Fruit fly (Drosophila melanogaster) whole organism, embryonic: ENCODE measurements around the gene Enoph.

Experiments
- Atf-2 ChIP-seq: fragments of 200-800 bp; sonication (Bioruptor generic); optimal IDR thresholded peaks from 2 replicates; lab custom pipeline; 2016; ENCODE audit warnings: missing biosample characterization, missing genetic modification characterization
- BEAF-32 ChIP-seq: fragments of 200-800 bp; sonication (Bioruptor generic); optimal IDR thresholded peaks from 3 replicates; lab custom pipeline; 2017; ENCODE audit warnings: missing biosample characterization, missing genetic modification characterization, mild to moderate bottlenecking, moderate library complexity, missing genetic modification reagents
- CG10462 ChIP-seq: fragments of 200-800 bp; sonication (Bioruptor generic); optimal IDR thresholded peaks from 2 replicates; lab custom pipeline; 2016; ENCODE audit warnings: missing biosample characterization, missing genetic modification characterization
- CG10959 ChIP-seq: fragments of 200-800 bp; sonication (Bioruptor generic); IDR thresholded peaks from 2 replicates; pipeline ENCODE4 v1.3.6; 2022; ENCODE audit warnings: missing biosample characterization, missing genetic modification characterization
- CG13123 ChIP-seq: fragments of 200-800 bp; sonication (Bioruptor generic); optimal IDR thresholded peaks from 2 replicates; lab custom pipeline; 2016; ENCODE audit warnings: missing biosample characterization, missing genetic modification characterization
- CG13424 ChIP-seq: fragments of 200-800 bp; sonication (Bioruptor generic); optimal IDR thresholded peaks from 2 replicates; lab custom pipeline; 2019; ENCODE audit warnings: missing biosample characterization, mild to moderate bottlenecking, missing genetic modification characterization, moderate library complexity
- CG15514 ChIP-seq: fragments of 200-800 bp; sonication (Bioruptor generic); optimal IDR thresholded peaks from 3 replicates; lab custom pipeline; 2017; ENCODE audit warnings: missing biosample characterization, missing genetic modification characterization, mild to moderate bottlenecking, moderate library complexity, missing genetic modification reagents
- CG1792 ChIP-seq: fragments of 200-800 bp; sonication (Bioruptor generic); optimal IDR thresholded peaks from 2 replicates; lab custom pipeline; 2016; ENCODE audit warnings: missing biosample characterization, missing genetic modification characterization
- CG18262 ChIP-seq: fragments of 200-800 bp; optimal IDR thresholded peaks from 3 replicates; lab custom pipeline; 2019; ENCODE audit warnings: missing biosample characterization, mild to moderate bottlenecking, missing genetic modification characterization, moderate library complexity
- CG18599 ChIP-seq: fragments of 200-800 bp; sonication (Bioruptor generic); optimal IDR thresholded peaks from 3 replicates; lab custom pipeline; 2017; ENCODE audit warnings: missing biosample characterization, missing genetic modification characterization, mild to moderate bottlenecking, moderate library complexity, missing genetic modification reagents
- CG2116 ChIP-seq: fragments of 200-800 bp; sonication (Bioruptor generic); optimal IDR thresholded peaks from 3 replicates; lab custom pipeline; 2018; ENCODE audit warnings: missing biosample characterization, mild to moderate bottlenecking, missing genetic modification characterization
- CG2129 ChIP-seq: fragments of 200-800 bp; sonication (Bioruptor generic); IDR thresholded peaks from 2 replicates; pipeline ENCODE4 v1.3.6; 2022; ENCODE audit warnings: missing biosample characterization, missing genetic modification characterization; ENCODE audit not compliant: partially characterized antibody
- CG30431 ChIP-seq: fragments of 200-800 bp; sonication (Bioruptor generic); optimal IDR thresholded peaks from 2 replicates; lab custom pipeline; 2017; ENCODE audit warnings: missing biosample characterization, missing genetic modification characterization
- CG34422 ChIP-seq: fragments of 200-800 bp; sonication (Bioruptor generic); IDR thresholded peaks from 3 replicates; pipeline ENCODE4 v1.3.6; 2022; ENCODE audit warnings: missing biosample characterization, missing genetic modification characterization
- CG3726 ChIP-seq: fragments of 200-800 bp; sonication (Bioruptor generic); IDR thresholded peaks from 3 replicates; pipeline ENCODE4, ENCODE4 v1.3.6; 2022; ENCODE audit warnings: missing biosample characterization, missing genetic modification characterization
- CG3995 ChIP-seq: fragments of 200-800 bp; sonication (Bioruptor generic); optimal IDR thresholded peaks from 3 replicates; lab custom pipeline; 2016; ENCODE audit warnings: missing biosample characterization, missing genetic modification characterization
- CG4617 ChIP-seq: fragments of 200-800 bp; sonication (Bioruptor generic); optimal IDR thresholded peaks from 3 replicates; lab custom pipeline; 2016; ENCODE audit warnings: missing biosample characterization, missing genetic modification characterization, borderline replicate concordance
- CG9437 ChIP-seq: fragments of 200-800 bp; sonication (Bioruptor generic); optimal IDR thresholded peaks from 2 replicates; lab custom pipeline; 2018; ENCODE audit warnings: missing biosample characterization, mild to moderate bottlenecking, missing genetic modification characterization
- CG9932 ChIP-seq: fragments of 200-800 bp; sonication (Bioruptor generic); IDR thresholded peaks from 2 replicates; pipeline ENCODE4 v1.3.6; 2022; ENCODE audit warnings: missing biosample characterization, missing genetic modification characterization
- Dll ChIP-seq: fragments of 200-800 bp; sonication (Bioruptor generic); IDR thresholded peaks from 4 replicates; pipeline ENCODE4 v1.3.6; 2022; ENCODE audit warnings: missing biosample characterization, missing genetic modification characterization; ENCODE audit not compliant: partially characterized antibody
- Dp ChIP-seq: fragments of 200-800 bp; sonication (Bioruptor generic); optimal IDR thresholded peaks from 2 replicates; lab custom pipeline; 2018; ENCODE audit warnings: missing biosample characterization, mild to moderate bottlenecking, missing genetic modification characterization, moderate library complexity
- E2f2 ChIP-seq: fragments of 200-800 bp; sonication (Bioruptor generic); IDR thresholded peaks from 2 replicates; pipeline ENCODE4 v1.3.6; 2022; ENCODE audit warnings: missing biosample characterization, missing genetic modification characterization
- ERR ChIP-seq: fragments of 200-800 bp; sonication (Bioruptor generic); optimal IDR thresholded peaks from 2 replicates; lab custom pipeline; 2016; ENCODE audit warnings: missing biosample characterization, missing genetic modification characterization
- Ets97D ChIP-seq: fragments of 200-800 bp; sonication (Bioruptor generic); optimal IDR thresholded peaks from 3 replicates; lab custom pipeline; 2016; ENCODE audit warnings: missing biosample characterization, missing genetic modification characterization
- H15 ChIP-seq: fragments of 200-800 bp; sonication (Bioruptor generic); IDR thresholded peaks from 3 replicates; pipeline ENCODE4 v1.3.6; 2022; ENCODE audit warnings: missing biosample characterization, missing genetic modification characterization
- HLH3B ChIP-seq: fragments of 200-800 bp; sonication (Bioruptor generic); IDR thresholded peaks from 2 replicates; pipeline ENCODE4 v1.3.6; 2022; ENCODE audit warnings: missing biosample characterization, missing genetic modification characterization
- HLH4C ChIP-seq: fragments of 200-800 bp; sonication (Bioruptor generic); IDR thresholded peaks from 3 replicates; pipeline ENCODE4 v1.3.6; 2022; ENCODE audit warnings: missing biosample characterization, missing genetic modification characterization; ENCODE audit not compliant: partially characterized antibody
- HLHmδ ChIP-seq: fragments of 200-800 bp; sonication (Bioruptor generic); optimal IDR thresholded peaks from 2 replicates; lab custom pipeline; 2018; ENCODE audit warnings: missing biosample characterization, mild to moderate bottlenecking, missing genetic modification characterization, moderate library complexity
- Hr78 ChIP-seq, 2 experiments: fragments of 200-800 bp in 1 of 2; fragments of >200 bp in 1 of 2; sonication (Bioruptor generic) in 1 of 2; optimal IDR thresholded peaks; 2 replicates each; lab custom pipeline; 2017 to 2019; ENCODE audit warnings: missing biosample characterization in 2 of 2, missing genetic modification characterization in 2 of 2, mild to moderate bottlenecking in 1 of 2, moderate library complexity in 1 of 2
- Med ChIP-seq: fragments of 200-800 bp; sonication (Bioruptor generic); peaks from one replicate; lab custom pipeline; 2016; ENCODE audit warnings: missing biosample characterization, missing genetic modification characterization, mild to moderate bottlenecking, inconsistent platforms, moderate library complexity
- Mes4 ChIP-seq: fragments of 200-800 bp; sonication (Bioruptor generic); optimal IDR thresholded peaks from 2 replicates; lab custom pipeline; 2016; ENCODE audit warnings: missing biosample characterization, missing genetic modification characterization
- NC2β ChIP-seq: fragments of 200-800 bp; sonication (Bioruptor generic); optimal IDR thresholded peaks from 2 replicates; lab custom pipeline; 2016; ENCODE audit warnings: missing biosample characterization, missing genetic modification characterization
- Pdp1 ChIP-seq, 2 experiments: fragments of 200-800 bp; sonication (Bioruptor generic); optimal IDR thresholded peaks; 3 replicates each; lab custom pipeline; 2016; ENCODE audit warnings: missing biosample characterization in 2 of 2, missing genetic modification characterization in 2 of 2, mild to moderate bottlenecking in 1 of 2, moderate library complexity in 1 of 2
- Scr ChIP-seq: fragments of 200-800 bp; sonication (Bioruptor generic); IDR thresholded peaks from 2 replicates; pipeline ENCODE4 v1.3.6; 2022; ENCODE audit warnings: missing biosample characterization, missing genetic modification characterization; ENCODE audit not compliant: partially characterized antibody
- Tbp ChIP-seq: fragments of >200 bp; optimal IDR thresholded peaks from 2 replicates; lab custom pipeline; 2018; ENCODE audit warnings: missing biosample characterization, missing genetic modification characterization
- ash1 ChIP-seq: fragments of 200-800 bp; sonication (Bioruptor generic); optimal IDR thresholded peaks from 2 replicates; lab custom pipeline; 2018; ENCODE audit warnings: missing biosample characterization, mild to moderate bottlenecking, missing genetic modification characterization
- chinmo ChIP-seq: fragments of 200-800 bp; sonication (Bioruptor generic); IDR thresholded peaks from 4 replicates; pipeline ENCODE4 v1.3.6; 2022; ENCODE audit warnings: missing biosample characterization, missing genetic modification characterization; ENCODE audit not compliant: partially characterized antibody
- chm ChIP-seq: fragments of 200-800 bp; sonication (Bioruptor generic); IDR thresholded peaks from 2 replicates; pipeline ENCODE4 v1.3.6; 2022; ENCODE audit warnings: missing biosample characterization, missing genetic modification characterization
- ci ChIP-seq: fragments of 200-800 bp; sonication (Bioruptor generic); IDR thresholded peaks from 3 replicates; pipeline ENCODE4 v1.3.6; 2022; ENCODE audit warnings: missing biosample characterization, missing genetic modification characterization
- emc ChIP-seq: fragments of 200-800 bp; sonication (Bioruptor generic); optimal IDR thresholded peaks from 2 replicates; lab custom pipeline; 2016; ENCODE audit warnings: missing biosample characterization, missing genetic modification characterization
- fd64A ChIP-seq: fragments of 200-800 bp; sonication (Bioruptor generic); optimal IDR thresholded peaks from 3 replicates; lab custom pipeline; 2018; ENCODE audit warnings: missing biosample characterization, mild to moderate bottlenecking, missing genetic modification characterization
- hbn ChIP-seq: fragments of 200-800 bp; sonication (Bioruptor generic); IDR thresholded peaks from 2 replicates; pipeline ENCODE4 v1.3.6; 2022; ENCODE audit warnings: missing biosample characterization, missing genetic modification characterization; ENCODE audit not compliant: partially characterized antibody
- jigr1 ChIP-seq: fragments of 200-800 bp; sonication (Bioruptor generic); IDR thresholded peaks from 3 replicates; pipeline ENCODE4 v1.3.6; 2022; ENCODE audit warnings: missing biosample characterization, missing genetic modification characterization
- kni ChIP-seq: fragments of 200-800 bp; sonication (Bioruptor generic); optimal IDR thresholded peaks from 3 replicates; lab custom pipeline; 2017; ENCODE audit warnings: mild to moderate bottlenecking, missing biosample characterization, missing genetic modification reagents, missing genetic modification characterization
- nau ChIP-seq: fragments of 200-800 bp; sonication (Bioruptor generic); optimal IDR thresholded peaks from 3 replicates; lab custom pipeline; 2017; ENCODE audit warnings: missing biosample characterization, mild to moderate bottlenecking, missing genetic modification characterization, missing genetic modification reagents
- oc ChIP-seq: fragments of 200-800 bp; sonication (Bioruptor generic); optimal IDR thresholded peaks from 2 replicates; lab custom pipeline; 2018; ENCODE audit warnings: missing biosample characterization, mild to moderate bottlenecking, missing genetic modification characterization, moderate library complexity
- odd ChIP-seq: fragments of 200-800 bp; sonication (Bioruptor generic); optimal IDR thresholded peaks from 2 replicates; lab custom pipeline; 2017; ENCODE audit warnings: missing biosample characterization, mild to moderate bottlenecking, missing genetic modification characterization
- so ChIP-seq: fragments of 200-800 bp; sonication (Bioruptor generic); IDR thresholded peaks from 3 replicates; pipeline ENCODE4 v1.3.6; 2022; ENCODE audit warnings: missing biosample characterization, missing genetic modification characterization
- trem ChIP-seq: fragments of 200-800 bp; optimal IDR thresholded peaks from 3 replicates; lab custom pipeline; 2019; ENCODE audit warnings: missing biosample characterization, mild to moderate bottlenecking, missing genetic modification characterization, moderate library complexity
- unc-4 ChIP-seq: fragments of 200-800 bp; sonication (Bioruptor generic); IDR thresholded peaks from 2 replicates; pipeline ENCODE4 v1.3.6; 2022; ENCODE audit warnings: missing biosample characterization, missing genetic modification characterization; ENCODE audit not compliant: partially characterized antibody

Enoph gene

dm6 chr3R:5219466-5219865 lies 37.0 kb downstream of the Enoph start, which contains the start of the genes Prosbeta2R2 and CG1116 (continued):
- peak; percentile 97 for TF ChIP-seq E2f2 (GFP tag; lab: Robert Waterston, UW)
- TF ChIP-seq Scr (GFP tag; lab: Robert Waterston, UW): peak; percentile 48
- TF ChIP-seq HLH3B: no peak
- 0 out of 3 replicates have a peak, but pooled peaks have one; percentile 34 for TF ChIP-seq HLH4C (GFP tag; lab: Robert Waterston, UW)
- TF ChIP-seq odd: no peak
- TF ChIP-seq Ets97D (GFP tag; lab: Kevin White, UChicago): no peak
- TF ChIP-seq hbn (GFP tag; lab: Robert Waterston, UW): peak; percentile 30; the same call in 1 of the 2 replicates
- no peak for TF ChIP-seq CG13424 (tag; lab: Kevin White, UChicago)
- TF ChIP-seq H15 (GFP tag; lab: Robert Waterston, UW): no peak
- peak; percentile 57 for TF ChIP-seq unc-4 (GFP tag; lab: Robert Waterston, UW)
- no peak for TF ChIP-seq CG3726 (GFP tag; lab: Robert Waterston, UW)
- TF ChIP-seq ERR (GFP tag; lab: Kevin White, UChicago): no peak
- TF ChIP-seq CG4617 (GFP tag; lab: Kevin White, UChicago): peak; percentile 62
- TF ChIP-seq Tbp (GFP tag; lab: Kevin White, UChicago): no peak
- TF ChIP-seq Pdp1 (GFP tag; optimal IDR thresholded peaks at IDR 0.05; lab: Kevin White, UChicago): no peak
- TF ChIP-seq Hr78 (GFP tag; optimal IDR thresholded peaks at IDR 0.05; lab: Kevin White, UChicago): no peak
- TF ChIP-seq trem (tag; lab: Kevin White, UChicago): peak; percentile 11
- TF ChIP-seq CG2129 (GFP tag; lab: Robert Waterston, UW): peak; percentile 18; the same call in 1 of the 2 replicates
- peak; percentile 53; the same call in 3 of the 4 replicates for TF ChIP-seq Dll
- TF ChIP-seq CG10959 (GFP tag; lab: Robert Waterston, UW): no peak
- no peak for TF ChIP-seq CG34422 (GFP tag; lab: Robert Waterston, UW)
- TF ChIP-seq Dp (GFP tag; lab: Kevin White, UChicago): peak; percentile 95
- peak; percentile 80 for TF ChIP-seq Med (GFP tag; lab: Kevin White, UChicago)
- TF ChIP-seq chm (GFP tag; lab: Robert Waterston, UW): no peak
- no peak for TF ChIP-seq ash1 (GFP tag; lab: Kevin White, UChicago)
- no peak for TF ChIP-seq CG2116 (GFP tag; lab: Kevin White, UChicago)
- no peak for TF ChIP-seq so (GFP tag; lab: Robert Waterston, UW)
- no peak for TF ChIP-seq CG9932 (GFP tag; lab: Robert Waterston, UW)
- TF ChIP-seq CG9437 (GFP tag; lab: Kevin White, UChicago): no peak
- no peak for TF ChIP-seq kni (GFP tag; lab: Kevin White, UChicago)
- peak; percentile 42 for TF ChIP-seq CG15514 (GFP tag; lab: Kevin White, UChicago)
- no peak for TF ChIP-seq ci (GFP tag; lab: Robert Waterston, UW)
- TF ChIP-seq CG3995 (GFP tag; lab: Kevin White, UChicago): peak; percentile 4
- TF ChIP-seq emc (GFP tag; lab: Kevin White, UChicago): no peak
- no peak for TF ChIP-seq CG1792
- TF ChIP-seq NC2β: no peak
- TF ChIP-seq BEAF-32 (GFP tag; lab: Kevin White, UChicago): peak; percentile 63
- no peak for TF ChIP-seq CG18262
- TF ChIP-seq CG10462 (GFP tag; lab: Kevin White, UChicago): no peak
- TF ChIP-seq oc (tag; lab: Kevin White, UChicago): no peak
- TF ChIP-seq chinmo (GFP tag; lab: Robert Waterston, UW): peak; percentile 66; the same call in 1 of the 4 replicates
- no peak for TF ChIP-seq jigr1 (GFP tag; lab: Robert Waterston, UW)
- no peak for TF ChIP-seq CG18599
- TF ChIP-seq Atf-2 (GFP tag; lab: Kevin White, UChicago): no peak
- TF ChIP-seq nau: no peak
- no peak for TF ChIP-seq HLHmδ (GFP tag; lab: Kevin White, UChicago)
- no peak for TF ChIP-seq Mes4 (GFP tag; lab: Kevin White, UChicago)
- no peak for TF ChIP-seq fd64A
- TF ChIP-seq CG30431 (GFP tag; lab: Kevin White, UChicago): no peak
- TF ChIP-seq CG13123 (GFP tag; lab: Kevin White, UChicago): no peak
